Worm (Caenorhabditis elegans) whole organism, young adult: Measurements from ENCODE around the gene glb-11.

Source experiments
- B0261.1 ChIP-seq: sonication (generic microtip); optimal IDR thresholded peaks from 2 replicates; lab custom pipeline; 2016; ENCODE audit warnings: mild to moderate bottlenecking, missing genetic modification characterization, moderate library complexity, missing compliant biosample characterization
- F37B4.10 ChIP-seq: fragments of 200-800 bp; sonication (Bioruptor generic); IDR thresholded peaks from 2 replicates; pipeline ENCODE4 v1.3.6; 2022; ENCODE audit warnings: missing genetic modification characterization, missing compliant biosample characterization
- Y79H2A.3 ChIP-seq: fragments of 200-800 bp; sonication (Bioruptor generic); conservative IDR thresholded peaks from 2 replicates; pipeline ENCODE4 v1.3.6; 2022; ENCODE audit warnings: missing genetic modification reagents, missing genetic modification characterization, missing compliant biosample characterization
- dpl-1 ChIP-seq: fragments of 150-350 bp; optimal IDR thresholded peaks from 2 replicates; lab custom pipeline; 2014; ENCODE audit warnings: missing biosample characterization, missing genetic modification reagents, missing genetic modification characterization
- egrh-3 ChIP-seq: fragments of 200-800 bp; sonication (Bioruptor generic); IDR thresholded peaks from 2 replicates; pipeline ENCODE4 v1.3.6; 2022; ENCODE audit warnings: missing genetic modification reagents, missing genetic modification characterization, missing compliant biosample characterization
- ets-4 ChIP-seq: fragments of 200-800 bp; sonication (Bioruptor generic); optimal IDR thresholded peaks from 2 replicates; lab custom pipeline; 2018; ENCODE audit warnings: mild to moderate bottlenecking, missing genetic modification characterization, missing compliant biosample characterization
- lag-1 ChIP-seq: fragments of 200-800 bp; sonication (Bioruptor generic); IDR thresholded peaks from 2 replicates; pipeline ENCODE4 v1.3.6; 2022; ENCODE audit warnings: missing genetic modification reagents, missing genetic modification characterization, missing compliant biosample characterization
- let-607 ChIP-seq, 2 experiments: fragments of 200-800 bp in 1 of 2; sonication (Bioruptor generic) in 1 of 2; sonication (generic microtip) in 1 of 2; optimal IDR thresholded peaks; 2 replicates each; lab custom pipeline; 2016 to 2018; ENCODE audit warnings: mild to moderate bottlenecking in 2 of 2, missing compliant biosample characterization in 2 of 2, missing genetic modification characterization in 2 of 2, moderate library complexity in 2 of 2, missing genotype in 1 of 2
- nfya-2 ChIP-seq: fragments of 200-800 bp; sonication (Bioruptor generic); IDR thresholded peaks from 2 replicates; pipeline ENCODE4 v1.3.6; 2022; ENCODE audit warnings: missing genetic modification reagents, missing genetic modification characterization, missing compliant biosample characterization
- pbrm-1 ChIP-seq: fragments of 200-800 bp; sonication (Bioruptor generic); IDR thresholded peaks from 2 replicates; pipeline ENCODE4 v1.3.6; 2022; ENCODE audit warnings: missing genetic modification reagents, missing genetic modification characterization, missing compliant biosample characterization
- snpc-1.3 ChIP-seq: sonication (generic microtip); optimal IDR thresholded peaks from 2 replicates; lab custom pipeline; 2017; ENCODE audit warnings: missing genetic modification characterization, mild to moderate bottlenecking, missing compliant biosample characterization, antibody characterized with exemption, moderate library complexity, missing genotype, missing genetic modification reagents; ENCODE audit not compliant: insufficient read depth
- sptf-2 ChIP-seq: fragments of 200-800 bp; sonication (Bioruptor generic); optimal IDR thresholded peaks from 2 replicates; lab custom pipeline; 2018; ENCODE audit warnings: mild to moderate bottlenecking, missing genetic modification characterization, missing compliant biosample characterization
- xnd-1 ChIP-seq: sonication (generic microtip); optimal IDR thresholded peaks from 2 replicates; lab custom pipeline; 2016; ENCODE audit warnings: missing genotype, missing genetic modification reagents, missing genetic modification characterization, missing compliant biosample characterization
- zim-3 ChIP-seq: sonication (generic microtip); optimal IDR thresholded peaks from 2 replicates; lab custom pipeline; 2017; ENCODE audit warnings: mild to moderate bottlenecking, missing genetic modification characterization, moderate library complexity, missing compliant biosample characterization

ce11 chrIII:4004064-4004580 is 12.1 kb upstream of the glb-11 start, which contains the start of gene tif-1A:
- no peak for TF ChIP-seq F37B4.10 (GFP tag; lab: Robert Waterston, UW)
- no peak for TF ChIP-seq zim-3 (tag; lab: Kevin White, UChicago)
- TF ChIP-seq let-607 (tag; optimal IDR thresholded peaks at IDR 0.05; lab: Kevin White, UChicago): peak in 1 of 2 experiments; percentile 66
- TF ChIP-seq nfya-2 (GFP tag; lab: Robert Waterston, UW): no peak
- TF ChIP-seq egrh-3: no peak
- no peak for TF ChIP-seq lag-1
- TF ChIP-seq xnd-1 (tag; lab: Kevin White, UChicago): peak; percentile 19
- TF ChIP-seq pbrm-1 (GFP tag; lab: Robert Waterston, UW): peak; percentile 82
- no peak for TF ChIP-seq snpc-1.3 (tag; lab: Kevin White, UChicago)
- peak; percentile 39 for TF ChIP-seq dpl-1 (GFP tag; lab: Kevin White, UChicago)
- TF ChIP-seq B0261.1 (tag; lab: Kevin White, UChicago): no peak
- TF ChIP-seq Y79H2A.3 (GFP tag; lab: Robert Waterston, UW): no peak
- TF ChIP-seq ets-4 (GFP tag; lab: Kevin White, UChicago): no peak
- TF ChIP-seq sptf-2 (GFP tag; lab: Kevin White, UChicago): no peak
